Worm (Caenorhabditis elegans): ENCODE results near the gene fipr-9.

- no peak; the same call in 1 of the 2 replicates for TF ChIP-seq T22C8.4 (GFP tag; IDR thresholded peaks at IDR 0.05)
- no peak for TF ChIP-seq ztf-23 (GFP tag; IDR thresholded peaks at IDR 0.05)
- TF ChIP-seq ztf-29 (GFP tag; IDR thresholded peaks at IDR 0.05) = no peak
- no peak for TF ChIP-seq tab-1 (GFP tag; IDR thresholded peaks at IDR 0.05)
- no peak for TF ChIP-seq med-1 (GFP tag; optimal IDR thresholded peaks at IDR 0.05; ENCODE audit: insufficient read depth)
- TF ChIP-seq flt-1 (GFP tag; IDR thresholded peaks at IDR 0.05) = no peak
- TF ChIP-seq cog-1 (tag; optimal IDR thresholded peaks at IDR 0.05) = no peak
- no peak for TF ChIP-seq ref-1 (GFP tag; conservative IDR thresholded peaks at IDR 0.05)
- TF ChIP-seq klf-2 (GFP tag; conservative IDR thresholded peaks at IDR 0.05) = no peak
These were observed 17.9 kb upstream of the fipr-9 start, which contains the start of gene chpf-1 for ce11 chrV:10203435-10204009.

Data from whole organism, midembryonic.